Fruit fly (Drosophila melanogaster) whole organism, embryonic: ENCODE results near the gene Oscillin.

Experiments used
- Atf6 ChIP-seq: fragments of 200-800 bp; sonication (Bioruptor generic); IDR thresholded peaks from 2 replicates; pipeline ENCODE4 v1.3.6; 2022; ENCODE audit warnings: missing biosample characterization, missing genetic modification characterization
- CG15601 ChIP-seq: fragments of 200-800 bp; sonication (Bioruptor generic); optimal IDR thresholded peaks from 3 replicates; lab custom pipeline; 2019; ENCODE audit warnings: missing biosample characterization, mild to moderate bottlenecking, missing genetic modification characterization, moderate library complexity
- CG2875 ChIP-seq: fragments of 200-800 bp; sonication (Bioruptor generic); optimal IDR thresholded peaks from 2 replicates; lab custom pipeline; 2017; ENCODE audit warnings: missing biosample characterization, mild to moderate bottlenecking, missing genetic modification characterization, missing genetic modification reagents
- CG34422 ChIP-seq: fragments of 200-800 bp; sonication (Bioruptor generic); IDR thresholded peaks from 3 replicates; pipeline ENCODE4 v1.3.6; 2022; ENCODE audit warnings: missing biosample characterization, missing genetic modification characterization
- Camta ChIP-seq: fragments of 200-800 bp; sonication (Bioruptor generic); optimal IDR thresholded peaks from 2 replicates; lab custom pipeline; 2016; ENCODE audit warnings: missing biosample characterization, missing genetic modification characterization
- bowl ChIP-seq: fragments of 200-800 bp; sonication (Bioruptor generic); IDR thresholded peaks from 2 replicates; pipeline ENCODE4 v1.3.6; 2022; ENCODE audit warnings: missing biosample characterization, missing genetic modification characterization
- crc ChIP-seq: fragments of 200-800 bp; sonication (Bioruptor generic); optimal IDR thresholded peaks from 2 replicates; lab custom pipeline; 2016; ENCODE audit warnings: missing biosample characterization, missing genetic modification characterization
- trh ChIP-seq: fragments of 200-800 bp; sonication (Bioruptor generic); optimal IDR thresholded peaks from 2 replicates; lab custom pipeline; 2016; ENCODE audit warnings: missing biosample characterization, missing genetic modification characterization

dm6 chr2L:5593839-5594238, 47.0 kb downstream of the Oscillin start:
- no peak for TF ChIP-seq CG2875 (GFP tag; lab: Kevin White, UChicago)
- TF ChIP-seq CG34422 (GFP tag; lab: Robert Waterston, UW), result no peak
- TF ChIP-seq trh (GFP tag; lab: Kevin White, UChicago), result no peak
- TF ChIP-seq CG15601, result no peak
- no peak for TF ChIP-seq bowl
- TF ChIP-seq Atf6 (GFP tag; lab: Robert Waterston, UW), result no peak
- TF ChIP-seq crc (GFP tag; lab: Kevin White, UChicago), result no peak
- TF ChIP-seq Camta (GFP tag; lab: Kevin White, UChicago), result no peak
